ENCODE assay signal across 5 fruit fly cellular contexts in genomic region chr3L:2373421-2374043, dm6.
TF ChIP-seq lines count a peak whose summit lies in the region.

Gene mRpL23, minus strand, starts transcription at chr3L:2373704.
Gene CG9004, plus strand, starts transcription at chr3L:2373728.

TF ChIP-seq in whole organism, adult, 20 proteins besides CTCF, POLR2A, EP300 and RAD21 (continued from another document):
- TF ChIP-seq CG1620 (GFP tag; optimal IDR thresholded peaks at IDR 0.05; lab: Kevin White, UChicago) = peak; percentile 99
- TF ChIP-seq CG7101 (tag; optimal IDR thresholded peaks at IDR 0.05; lab: Kevin White, UChicago) = peak; percentile 99
- TF ChIP-seq ovo (GFP tag; optimal IDR thresholded peaks at IDR 0.05; lab: Kevin White, UChicago) = peak; percentile 97

TF ChIP-seq in whole organism, embryonic, 481 proteins besides CTCF, POLR2A, EP300 and RAD21 (continued from another document and continues in another):
- TF ChIP-seq CG6854 (GFP tag; optimal IDR thresholded peaks at IDR 0.05; lab: Kevin White, UChicago) = peak; percentile 96
- TF ChIP-seq Elba2 (GFP tag; optimal IDR thresholded peaks at IDR 0.05; lab: Kevin White, UChicago) = peak; percentile 95
- TF ChIP-seq her (GFP tag; optimal IDR thresholded peaks at IDR 0.05; lab: Kevin White, UChicago) = peak; percentile 94
- TF ChIP-seq Spps (tag; optimal IDR thresholded peaks at IDR 0.05; lab: Kevin White, UChicago) = peak; percentile 97
- TF ChIP-seq CG1832 (GFP tag; optimal IDR thresholded peaks at IDR 0.05; lab: Kevin White, UChicago) = no peak
- TF ChIP-seq fd64A (GFP tag; optimal IDR thresholded peaks at IDR 0.05; lab: Kevin White, UChicago) = peak; percentile 96
- TF ChIP-seq Asciz (GFP tag; optimal IDR thresholded peaks at IDR 0.05; lab: Kevin White, UChicago) = peak; percentile 97
- peak; percentile 99 for TF ChIP-seq Camta (GFP tag; optimal IDR thresholded peaks at IDR 0.05; lab: Kevin White, UChicago)
- peak; percentile 100 for TF ChIP-seq ttk (GFP tag; IDR thresholded peaks at IDR 0.05; lab: Robert Waterston, UW)
- TF ChIP-seq sob (GFP tag; IDR thresholded peaks at IDR 0.05; lab: Robert Waterston, UW) = peak; percentile 100
- TF ChIP-seq CG10959 (GFP tag; IDR thresholded peaks at IDR 0.05; lab: Robert Waterston, UW) = peak; percentile 99
- TF ChIP-seq Bteb2 (GFP tag; optimal IDR thresholded peaks at IDR 0.05; lab: Kevin White, UChicago) = peak; percentile 99
- TF ChIP-seq Ada2b (GFP tag; IDR thresholded peaks at IDR 0.05; lab: Robert Waterston, UW) = peak; percentile 99
- peak; percentile 89 for TF ChIP-seq grn (GFP tag; optimal IDR thresholded peaks at IDR 0.05; lab: Kevin White, UChicago)
- peak; percentile 99 for TF ChIP-seq CG14050 (GFP tag; IDR thresholded peaks at IDR 0.05; lab: Robert Waterston, UW)
- peak; percentile 95 for TF ChIP-seq ftz-f1 (GFP tag; optimal IDR thresholded peaks at IDR 0.05; lab: Kevin White, UChicago)
- TF ChIP-seq CG32532 (GFP tag; IDR thresholded peaks at IDR 0.05; lab: Robert Waterston, UW) = peak; percentile 100
- TF ChIP-seq oc (tag; optimal IDR thresholded peaks at IDR 0.05; lab: Kevin White, UChicago) = peak; percentile 99
- TF ChIP-seq Aef1 (GFP tag; IDR thresholded peaks at IDR 0.05; lab: Robert Waterston, UW) = peak; percentile 100
- TF ChIP-seq bigmax (GFP tag; optimal IDR thresholded peaks at IDR 0.05; lab: Kevin White, UChicago) = peak; percentile 66
- TF ChIP-seq Ets97D (GFP tag; optimal IDR thresholded peaks at IDR 0.05; lab: Kevin White, UChicago) = peak; percentile 97
- TF ChIP-seq CG5180 (GFP tag; optimal IDR thresholded peaks at IDR 0.05; lab: Kevin White, UChicago) = peak; percentile 90
- peak; percentile 95 for TF ChIP-seq CG15514 (GFP tag; optimal IDR thresholded peaks at IDR 0.05; lab: Kevin White, UChicago)
- TF ChIP-seq CG17186 (GFP tag; optimal IDR thresholded peaks at IDR 0.05; lab: Kevin White, UChicago) = peak; percentile 96
- TF ChIP-seq CG14710 (tag; optimal IDR thresholded peaks at IDR 0.05; lab: Kevin White, UChicago) = peak; percentile 99
- TF ChIP-seq Rfx (GFP tag; IDR thresholded peaks at IDR 0.05; lab: Robert Waterston, UW) = peak; percentile 100
- peak; percentile 100 for TF ChIP-seq CG32772 (GFP tag; IDR thresholded peaks at IDR 0.05; lab: Robert Waterston, UW)
- TF ChIP-seq CG31388 (GFP tag; optimal IDR thresholded peaks at IDR 0.05; lab: Kevin White, UChicago) = peak; percentile 99
- TF ChIP-seq Kr (GFP tag; optimal IDR thresholded peaks at IDR 0.05; lab: Kevin White, UChicago) = peak; percentile 44
- peak; percentile 30; the same call in 1 of the 2 replicates for TF ChIP-seq sna (GFP tag; IDR thresholded peaks at IDR 0.05; lab: Robert Waterston, UW; ENCODE audit: partially characterized antibody)
- TF ChIP-seq CG31365 (tag; optimal IDR thresholded peaks at IDR 0.05; lab: Kevin White, UChicago) = peak; percentile 87
- peak; percentile 97 for TF ChIP-seq sqz (GFP tag; optimal IDR thresholded peaks at IDR 0.05; lab: Kevin White, UChicago)

TF ChIP-seq in whole organism, prepupa, 60 proteins besides CTCF, POLR2A, EP300 and RAD21 (continued from another document and continues in another):
- TF ChIP-seq Lpt (GFP tag; optimal IDR thresholded peaks at IDR 0.05; lab: Kevin White, UChicago) = peak; percentile 99
- TF ChIP-seq Eip93F (GFP tag; optimal IDR thresholded peaks at IDR 0.05; lab: Kevin White, UChicago) = peak; percentile 98
- TF ChIP-seq CG10631 (GFP tag; optimal IDR thresholded peaks at IDR 0.05; lab: Kevin White, UChicago) = peak; percentile 100
- TF ChIP-seq CG8119 (GFP tag; IDR thresholded peaks at IDR 0.05; lab: Robert Waterston, UW) = peak; percentile 99
- TF ChIP-seq CG3919 (GFP tag; optimal IDR thresholded peaks at IDR 0.05; lab: Kevin White, UChicago) = peak; percentile 99
- TF ChIP-seq net (GFP tag; optimal IDR thresholded peaks at IDR 0.05; lab: Kevin White, UChicago) = peak; percentile 99
- TF ChIP-seq Ets21C (GFP tag; optimal IDR thresholded peaks at IDR 0.05; lab: Kevin White, UChicago) = peak; percentile 99
- TF ChIP-seq esn (GFP tag; optimal IDR thresholded peaks at IDR 0.05; lab: Kevin White, UChicago) = peak; percentile 100
- peak; percentile 97 for TF ChIP-seq CG16779 (tag; optimal IDR thresholded peaks at IDR 0.05; lab: Kevin White, UChicago)
- TF ChIP-seq cyc (GFP tag; optimal IDR thresholded peaks at IDR 0.05; lab: Kevin White, UChicago) = peak; percentile 99
- peak; percentile 100 for TF ChIP-seq Eip78C (GFP tag; lab: Kevin White, UChicago)
- peak; percentile 93 for TF ChIP-seq Hr38 (GFP tag; optimal IDR thresholded peaks at IDR 0.05; lab: Kevin White, UChicago)
- TF ChIP-seq salr (GFP tag; optimal IDR thresholded peaks at IDR 0.05; lab: Kevin White, UChicago) = peak; percentile 98 to 99
- TF ChIP-seq CG6792 (GFP tag; optimal IDR thresholded peaks at IDR 0.05; lab: Kevin White, UChicago) = peak; percentile 99
- peak; percentile 99 for TF ChIP-seq CG4318 (GFP tag; optimal IDR thresholded peaks at IDR 0.05; lab: Kevin White, UChicago)
- peak; percentile 99 for TF ChIP-seq Sox102F (GFP tag; optimal IDR thresholded peaks at IDR 0.05; lab: Kevin White, UChicago)
- TF ChIP-seq eg (GFP tag; IDR thresholded peaks at IDR 0.05; lab: Robert Waterston, UW) = peak; percentile 100
- peak; percentile 94 for TF ChIP-seq CG6854 (GFP tag; optimal IDR thresholded peaks at IDR 0.05; lab: Kevin White, UChicago)
- peak; percentile 98 for TF ChIP-seq vri (GFP tag; optimal IDR thresholded peaks at IDR 0.05; lab: Kevin White, UChicago)
- peak; percentile 99 for TF ChIP-seq CG10669 (GFP tag; optimal IDR thresholded peaks at IDR 0.05; lab: Kevin White, UChicago)
- TF ChIP-seq CG6276 (GFP tag; optimal IDR thresholded peaks at IDR 0.05; lab: Kevin White, UChicago) = peak; percentile 97
- peak; percentile 99 for TF ChIP-seq Sox14 (GFP tag; optimal IDR thresholded peaks at IDR 0.05; lab: Kevin White, UChicago)
- peak; percentile 100 for TF ChIP-seq pdm3 (GFP tag; optimal IDR thresholded peaks at IDR 0.05; lab: Kevin White, UChicago)
- peak; percentile 99 for TF ChIP-seq Smox (GFP tag; optimal IDR thresholded peaks at IDR 0.05; lab: Kevin White, UChicago)
- peak; percentile 100 for TF ChIP-seq Hr4 (GFP tag; optimal IDR thresholded peaks at IDR 0.05; lab: Kevin White, UChicago)
- peak; percentile 96 for TF ChIP-seq spab (GFP tag; optimal IDR thresholded peaks at IDR 0.05; lab: Kevin White, UChicago)
- peak; percentile 92 for TF ChIP-seq CG9139 (GFP tag; optimal IDR thresholded peaks at IDR 0.05; lab: Kevin White, UChicago)
- peak; percentile 100 for TF ChIP-seq svp (GFP tag; lab: Kevin White, UChicago)
- peak; percentile 99 for TF ChIP-seq dac (GFP tag; optimal IDR thresholded peaks at IDR 0.05; lab: Kevin White, UChicago)
- peak; percentile 99 for TF ChIP-seq CG11902 (GFP tag; optimal IDR thresholded peaks at IDR 0.05; lab: Kevin White, UChicago)
- TF ChIP-seq OdsH (GFP tag; optimal IDR thresholded peaks at IDR 0.05; lab: Kevin White, UChicago) = peak; percentile 100
- peak; percentile 99 for TF ChIP-seq CG31627 (GFP tag; optimal IDR thresholded peaks at IDR 0.05; lab: Kevin White, UChicago)
- peak; percentile 100 for TF ChIP-seq CG3032 (tag; optimal IDR thresholded peaks at IDR 0.05; lab: Kevin White, UChicago)

TF ChIP-seq in whole organism, pupa, 21 proteins besides CTCF, POLR2A, EP300 and RAD21 (continued from another document):
- peak; percentile 99 for TF ChIP-seq Pif1A (GFP tag; optimal IDR thresholded peaks at IDR 0.05; lab: Kevin White, UChicago)
TF ChIP-seq in whole organism, pupa: peak in this region for 20.

TF ChIP-seq in whole organism, wandering third instar larva, 38 proteins besides CTCF, POLR2A, EP300 and RAD21 (continued from another document):
- TF ChIP-seq psq (GFP tag; optimal IDR thresholded peaks at IDR 0.05; lab: Kevin White, UChicago) (peak; percentile 98), tai (GFP tag; optimal IDR thresholded peaks at IDR 0.05; lab: Kevin White, UChicago) (no peak), brk (GFP tag; optimal IDR thresholded peaks at IDR 0.05; lab: Kevin White, UChicago) (peak; percentile 98), CG32264 (GFP tag; optimal IDR thresholded peaks at IDR 0.05; lab: Kevin White, UChicago) (peak; percentile 97), CG9705 (GFP tag; optimal IDR thresholded peaks at IDR 0.05; lab: Kevin White, UChicago) (peak; percentile 98), dl (GFP tag; optimal IDR thresholded peaks at IDR 0.05; lab: Kevin White, UChicago; ENCODE audit: insufficient read depth in 1 of 2, partially characterized antibody in 2 of 2) (no peak), rgr (GFP tag; optimal IDR thresholded peaks at IDR 0.05; lab: Kevin White, UChicago) (peak; percentile 100), dmrt93B (GFP tag; optimal IDR thresholded peaks at IDR 0.05; lab: Kevin White, UChicago) (peak; percentile 99), Hr78 (GFP tag; optimal IDR thresholded peaks at IDR 0.05; lab: Kevin White, UChicago) (no peak), Myc (optimal IDR thresholded peaks at IDR 0.05; lab: Kevin White, UChicago) (peak; percentile 37), usp (GFP tag; optimal IDR thresholded peaks at IDR 0.05; lab: Kevin White, UChicago) (no peak), sv (GFP tag; optimal IDR thresholded peaks at IDR 0.05; lab: Kevin White, UChicago) (peak; percentile 99), lola (GFP tag; optimal IDR thresholded peaks at IDR 0.05; lab: Kevin White, UChicago) (no peak), Dfd (GFP tag; optimal IDR thresholded peaks at IDR 0.05; lab: Kevin White, UChicago) (peak; percentile 97), Hr83 (GFP tag; optimal IDR thresholded peaks at IDR 0.05; lab: Kevin White, UChicago; ENCODE audit: poor library complexity, severe bottlenecking) (peak; percentile 96), Vsx2 (GFP tag; optimal IDR thresholded peaks at IDR 0.05; lab: Kevin White, UChicago; ENCODE audit: partially characterized antibody) (no peak)
